Fruit fly (Drosophila melanogaster) whole organism, adult: ENCODE measurements around the gene ATP6AP2.
A peak's percentile ranks its signal among the peaks of the same experiment; 100 is the strongest.

Experiments used
- CG1620 ChIP-seq: fragments of 200-800 bp; sonication (Bioruptor generic); optimal IDR thresholded peaks from 2 replicates; lab custom pipeline; 2016; ENCODE audit warnings: missing biosample characterization, missing genetic modification characterization
- CG7101 ChIP-seq: fragments of 200-800 bp; sonication (Bioruptor generic); optimal IDR thresholded peaks from 2 replicates; lab custom pipeline; 2018; ENCODE audit warnings: missing biosample characterization, mild to moderate bottlenecking, missing genetic modification characterization, moderate library complexity
- Clk ChIP-seq: fragments of 200-800 bp; sonication (Bioruptor generic); optimal IDR thresholded peaks from 2 replicates; lab custom pipeline; 2017; ENCODE audit warnings: missing biosample characterization, missing genetic modification characterization

DNA sequence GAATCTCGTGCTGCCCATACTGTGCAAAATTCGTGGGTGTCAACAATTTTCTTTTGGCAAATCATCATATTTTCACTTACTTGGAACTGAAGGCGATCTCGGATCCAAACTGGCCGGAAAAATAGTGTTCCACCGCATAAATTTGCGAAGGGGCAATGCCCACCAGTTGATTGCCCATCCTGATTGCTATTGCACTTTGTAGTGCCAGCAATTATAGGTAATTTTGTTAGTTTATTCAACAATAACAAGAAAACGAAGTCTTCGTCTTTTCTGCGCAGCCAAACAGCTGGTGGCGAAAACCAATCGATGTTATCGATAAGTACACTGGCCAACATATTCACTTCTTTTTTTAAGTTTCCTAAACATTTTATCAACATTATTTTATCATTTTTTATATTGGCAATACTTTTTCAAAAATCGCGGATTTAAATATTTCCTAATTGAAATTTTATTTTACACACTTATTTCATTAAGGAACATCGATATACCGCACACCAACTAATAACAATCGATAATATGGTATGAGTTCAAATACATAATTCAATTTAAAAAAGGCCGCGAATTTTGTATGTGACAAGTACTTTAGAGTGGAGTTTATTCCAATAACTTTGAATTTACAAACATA is 14.8 kb upstream of the ATP6AP2 start, which contains the start of gene Vps15:
- TF ChIP-seq CG1620 (GFP tag; lab: Kevin White, UChicago) (peak; percentile 36), CG7101 (peak; percentile 84), Clk (GFP tag; lab: Kevin White, UChicago) (no peak)
